Worm (Caenorhabditis elegans) whole organism, late embryonic: ENCODE measurements around the gene F26C11.3.

Source experiments
- C08G9.2 ChIP-seq: sonication (generic microtip); optimal IDR thresholded peaks from 2 replicates; lab custom pipeline; 2016; ENCODE audit warnings: mild to moderate bottlenecking, missing genetic modification characterization, moderate library complexity, missing compliant biosample characterization
- Y22D7AL.16 ChIP-seq: sonication (generic microtip); optimal IDR thresholded peaks from 2 replicates; lab custom pipeline; 2016; ENCODE audit warnings: missing genetic modification characterization, missing compliant biosample characterization
- ahr-1 ChIP-seq: sonication (generic microtip); optimal IDR thresholded peaks from 2 replicates; lab custom pipeline; 2016; ENCODE audit warnings: missing genetic modification characterization, missing compliant biosample characterization
- ceh-14 ChIP-seq: sonication (generic microtip); optimal IDR thresholded peaks from 2 replicates; lab custom pipeline; 2016; ENCODE audit warnings: missing genotype, missing genetic modification characterization, missing compliant biosample characterization
- ceh-18 ChIP-seq: sonication (generic microtip); optimal IDR thresholded peaks from 2 replicates; lab custom pipeline; 2016; ENCODE audit warnings: missing genetic modification characterization, missing compliant biosample characterization
- ceh-2 ChIP-seq: sonication (generic microtip); optimal IDR thresholded peaks from 2 replicates; lab custom pipeline; 2016; ENCODE audit warnings: missing genotype, missing genetic modification characterization, missing compliant biosample characterization
- ceh-31 ChIP-seq: sonication (generic microtip); optimal IDR thresholded peaks from 2 replicates; lab custom pipeline; 2016; ENCODE audit warnings: missing genetic modification characterization, missing compliant biosample characterization
- ceh-34 ChIP-seq: sonication (generic microtip); optimal IDR thresholded peaks from 2 replicates; lab custom pipeline; 2016; ENCODE audit warnings: mild to moderate bottlenecking, missing genetic modification characterization, missing compliant biosample characterization
- ceh-9 ChIP-seq: sonication (generic microtip); optimal IDR thresholded peaks from 2 replicates; lab custom pipeline; 2016; ENCODE audit warnings: mild to moderate bottlenecking, missing genetic modification characterization, inconsistent platforms, missing compliant biosample characterization
- che-1 ChIP-seq: sonication (generic microtip); optimal IDR thresholded peaks from 2 replicates; lab custom pipeline; 2016; ENCODE audit warnings: mild to moderate bottlenecking, missing genetic modification characterization, missing compliant biosample characterization
- dve-1 ChIP-seq: sonication (generic microtip); optimal IDR thresholded peaks from 2 replicates; lab custom pipeline; 2017; ENCODE audit warnings: antibody characterized with exemption, mild to moderate bottlenecking, missing genetic modification characterization, missing compliant biosample characterization
- elt-2 ChIP-seq: sonication (generic microtip); optimal IDR thresholded peaks from 2 replicates; lab custom pipeline; 2016; ENCODE audit warnings: missing genetic modification reagents, missing genetic modification characterization, missing compliant biosample characterization
- elt-4 ChIP-seq: sonication (generic microtip); optimal IDR thresholded peaks from 2 replicates; lab custom pipeline; 2016; ENCODE audit warnings: missing genetic modification characterization, missing compliant biosample characterization
- fax-1 ChIP-seq: sonication (generic microtip); optimal IDR thresholded peaks from 2 replicates; lab custom pipeline; 2016; ENCODE audit warnings: missing genotype, missing genetic modification characterization, missing compliant biosample characterization
- fkh-6 ChIP-seq: sonication (generic microtip); optimal IDR thresholded peaks from 2 replicates; lab custom pipeline; 2016; ENCODE audit warnings: missing genetic modification characterization, missing compliant biosample characterization
- gmeb-2 ChIP-seq: sonication (generic microtip); optimal IDR thresholded peaks from 2 replicates; lab custom pipeline; 2016; ENCODE audit warnings: missing genetic modification characterization, inconsistent platforms, missing compliant biosample characterization
- hlh-13 ChIP-seq: fragments of 200-800 bp; sonication (Bioruptor generic); optimal IDR thresholded peaks from 2 replicates; lab custom pipeline; 2018; ENCODE audit warnings: mild to moderate bottlenecking, missing genetic modification characterization, missing compliant biosample characterization
- hlh-15 ChIP-seq: sonication (generic microtip); optimal IDR thresholded peaks from 2 replicates; lab custom pipeline; 2016; ENCODE audit warnings: missing genetic modification characterization, missing compliant biosample characterization
- hlh-6 ChIP-seq: sonication (generic microtip); optimal IDR thresholded peaks from 2 replicates; lab custom pipeline; 2016; ENCODE audit warnings: missing genotype, missing genetic modification characterization, missing compliant biosample characterization
- hlh-8 ChIP-seq: sonication (generic microtip); optimal IDR thresholded peaks from 2 replicates; lab custom pipeline; 2016; ENCODE audit warnings: missing genotype, missing genetic modification characterization, missing compliant biosample characterization
- lim-6 ChIP-seq: sonication (generic microtip); optimal IDR thresholded peaks from 2 replicates; lab custom pipeline; 2016; ENCODE audit warnings: missing genetic modification characterization, missing compliant biosample characterization
- lin-11 ChIP-seq: fragments of 200-800 bp; sonication (Bioruptor generic); optimal IDR thresholded peaks from 2 replicates; lab custom pipeline; 2018; ENCODE audit warnings: mild to moderate bottlenecking, missing genetic modification characterization, missing compliant biosample characterization
- nhr-232 ChIP-seq: sonication (generic microtip); optimal IDR thresholded peaks from 2 replicates; lab custom pipeline; 2016; ENCODE audit warnings: missing genetic modification characterization, missing compliant biosample characterization
- pax-1 ChIP-seq: fragments of 150-350 bp; optimal IDR thresholded peaks from 2 replicates; lab custom pipeline; 2014; ENCODE audit warnings: missing biosample characterization, missing genetic modification characterization
- pha-4 ChIP-seq: fragments of 150-350 bp; optimal IDR thresholded peaks from 2 replicates; lab custom pipeline; 2018; ENCODE audit warnings: missing biosample characterization, missing genetic modification reagents, missing genetic modification characterization
- pqm-1 ChIP-seq: sonication (generic microtip); optimal IDR thresholded peaks from 2 replicates; lab custom pipeline; 2016; ENCODE audit warnings: missing genetic modification characterization, missing compliant biosample characterization
- pros-1 ChIP-seq: fragments of 150-350 bp; optimal IDR thresholded peaks from 2 replicates; lab custom pipeline; 2014; ENCODE audit warnings: missing biosample characterization, missing genetic modification reagents, missing genetic modification characterization
- ref-2 ChIP-seq: sonication (generic microtip); optimal IDR thresholded peaks from 2 replicates; lab custom pipeline; 2016; ENCODE audit warnings: missing genetic modification characterization, missing compliant biosample characterization
- syd-9 ChIP-seq: sonication (generic microtip); optimal IDR thresholded peaks from 2 replicates; lab custom pipeline; 2016; ENCODE audit warnings: mild to moderate bottlenecking, missing genetic modification characterization, moderate library complexity, missing compliant biosample characterization
- unc-3 ChIP-seq, 2 experiments: fragments of 200-800 bp in 1 of 2; sonication (Bioruptor generic) in 1 of 2; sonication (generic microtip) in 1 of 2; conservative IDR thresholded peaks in 1 of 2; optimal IDR thresholded peaks in 1 of 2; 2 replicates each; pipeline versions ENCODE4 v1.3.6 to Lab custom; 2016 to 2022; ENCODE audit warnings: missing compliant biosample characterization in 2 of 2, missing genetic modification characterization in 2 of 2, missing genetic modification reagents in 1 of 2
- unc-86 ChIP-seq: sonication (generic microtip); optimal IDR thresholded peaks from 2 replicates; lab custom pipeline; 2016; ENCODE audit warnings: missing genetic modification characterization, missing compliant biosample characterization
- ztf-16 ChIP-seq: sonication (generic microtip); optimal IDR thresholded peaks from 2 replicates; lab custom pipeline; 2017; ENCODE audit warnings: missing genetic modification characterization, missing compliant biosample characterization

The F26C11.3 gene

ce11 chrII:9935664-9936063 lies 20.8 kb upstream of the F26C11.3 start:
- TF ChIP-seq C08G9.2 (tag; lab: Kevin White, UChicago), result no peak
- TF ChIP-seq pros-1 (tag; lab: Kevin White, UChicago), result no peak
- no peak for TF ChIP-seq hlh-15 (tag; lab: Kevin White, UChicago)
- no peak for TF ChIP-seq ztf-16 (tag; lab: Kevin White, UChicago)
- no peak for TF ChIP-seq ahr-1 (tag; lab: Kevin White, UChicago)
- TF ChIP-seq ceh-2, result no peak
- no peak for TF ChIP-seq che-1 (tag; lab: Kevin White, UChicago)
- no peak for TF ChIP-seq ceh-18 (tag; lab: Kevin White, UChicago)
- no peak for TF ChIP-seq unc-3 (GFP tag; conservative IDR thresholded peaks at IDR 0.05; lab: Robert Waterston, UW)
- TF ChIP-seq unc-3 (tag; optimal IDR thresholded peaks at IDR 0.05; lab: Kevin White, UChicago), result no peak
- TF ChIP-seq ref-2 (tag; lab: Kevin White, UChicago), result no peak
- TF ChIP-seq dve-1 (tag; lab: Kevin White, UChicago), result no peak
- TF ChIP-seq Y22D7AL.16 (tag; lab: Kevin White, UChicago), result no peak
- TF ChIP-seq nhr-232 (tag; lab: Kevin White, UChicago), result no peak
- TF ChIP-seq lin-11 (tag; lab: Kevin White, UChicago), result no peak
- no peak for TF ChIP-seq pqm-1 (tag; lab: Kevin White, UChicago)
- no peak for TF ChIP-seq ceh-31
- TF ChIP-seq hlh-8 (tag; lab: Kevin White, UChicago), result no peak

ce11 chrII:9935044-9935599 lies 20.2 kb upstream of the F26C11.3 start:
- TF ChIP-seq hlh-15 (tag; lab: Kevin White, UChicago), result no peak
- TF ChIP-seq elt-2 (tag; lab: Kevin White, UChicago), result peak; percentile 61

DNA sequence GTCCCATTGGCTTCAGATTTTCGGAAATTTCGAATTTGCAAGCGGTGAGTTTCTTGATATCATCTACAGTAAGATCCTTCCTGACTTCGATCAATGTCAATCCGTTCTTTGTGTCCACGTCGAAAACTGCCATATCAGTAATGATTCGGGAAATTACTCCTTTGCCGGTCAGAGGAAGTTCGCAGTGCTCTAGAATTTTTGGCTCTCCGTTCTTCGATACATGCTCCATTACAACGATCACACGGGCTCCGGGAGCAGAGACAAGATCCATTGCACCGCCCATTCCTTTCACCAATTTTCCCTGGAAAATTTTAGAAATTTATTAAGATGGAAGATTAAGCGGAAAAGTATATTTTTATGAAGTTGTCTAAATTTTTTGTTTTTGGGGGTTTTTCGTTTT lies 19.7 kb upstream of the F26C11.3 start:
- TF ChIP-seq dve-1 (tag; lab: Kevin White, UChicago), result no peak
- no peak for TF ChIP-seq fkh-6 (tag; lab: Kevin White, UChicago)
- no peak for TF ChIP-seq elt-4 (tag; lab: Kevin White, UChicago)
- TF ChIP-seq ceh-9 (tag; lab: Kevin White, UChicago), result no peak
- TF ChIP-seq hlh-6 (tag; lab: Kevin White, UChicago), result no peak
- TF ChIP-seq ceh-14 (tag; lab: Kevin White, UChicago), result no peak
- TF ChIP-seq ceh-34 (tag; lab: Kevin White, UChicago), result no peak
- no peak for TF ChIP-seq fax-1
- TF ChIP-seq syd-9 (tag; lab: Kevin White, UChicago), result no peak
- no peak for TF ChIP-seq hlh-13 (GFP tag; lab: Kevin White, UChicago)
- no peak for TF ChIP-seq pqm-1 (tag; lab: Kevin White, UChicago)

DNA sequence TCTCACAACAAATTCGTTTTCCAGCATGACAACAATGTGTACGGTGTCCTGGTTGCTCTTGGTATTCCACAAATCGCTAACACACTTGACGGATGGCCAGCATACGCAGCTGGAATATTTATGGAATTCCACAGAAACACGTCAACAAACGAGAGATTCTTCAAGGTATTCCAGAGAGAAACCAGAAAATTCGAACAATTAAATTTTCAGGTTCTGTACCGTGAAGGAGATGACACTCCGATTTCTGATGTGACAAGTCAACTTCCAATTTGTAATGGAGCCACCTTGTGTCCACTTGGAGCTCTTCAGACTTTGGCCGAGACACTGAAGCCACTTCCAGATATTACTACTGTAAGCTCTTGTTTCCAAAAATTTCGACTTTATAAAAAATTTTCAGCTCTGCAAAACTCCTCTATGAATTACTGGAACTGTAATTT lies 19.1 kb upstream of the F26C11.3 start:
- TF ChIP-seq che-1 (tag; lab: Kevin White, UChicago), result no peak
- TF ChIP-seq hlh-6 (tag; lab: Kevin White, UChicago), result no peak
- TF ChIP-seq elt-2 (tag; lab: Kevin White, UChicago), result no peak
- no peak for TF ChIP-seq pha-4 (tag; lab: Kevin White, UChicago)
- no peak for TF ChIP-seq pax-1
- no peak for TF ChIP-seq ceh-2
- TF ChIP-seq gmeb-2 (tag; lab: Kevin White, UChicago), result no peak
- no peak for TF ChIP-seq lim-6 (tag; lab: Kevin White, UChicago)
- TF ChIP-seq lin-11 (tag; lab: Kevin White, UChicago), result no peak
- TF ChIP-seq unc-86, result no peak

DNA sequence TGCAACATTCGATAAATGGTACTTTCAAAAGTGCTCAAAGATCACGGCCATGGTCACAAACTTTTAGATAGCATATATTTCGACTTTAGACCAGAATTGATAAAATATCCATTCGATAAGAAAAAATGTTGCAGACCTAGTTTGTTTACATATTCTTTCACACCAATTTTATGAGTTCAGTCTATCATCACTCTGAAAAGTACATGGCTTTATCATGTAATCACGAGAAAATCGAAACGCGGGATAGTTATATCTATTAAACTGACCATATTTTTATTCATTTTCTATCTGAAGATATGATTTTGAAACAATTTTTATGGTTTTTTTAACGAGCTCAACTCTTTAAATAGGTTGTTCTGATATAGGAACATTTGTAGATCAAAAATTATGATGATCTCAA lies 16.6 kb upstream of the F26C11.3 start, which contains the start of gene pho-11:
pho-11 (plus strand) TSS at position 374 of the 400 bp plus-strand sequence.
- TF ChIP-seq hlh-15 (tag; lab: Kevin White, UChicago) (no peak), elt-2 (tag; lab: Kevin White, UChicago) (peak; percentile 14)
